Worm (Caenorhabditis elegans) whole organism, L1 larva: ENCODE measurements around the gene dod-23.
A peak's percentile ranks its signal among the peaks of the same experiment; 100 is the strongest.

ENCODE experiments used
- C34B4.2 ChIP-seq: sonication (generic microtip); optimal IDR thresholded peaks from 2 replicates; lab custom pipeline; 2017; ENCODE audit warnings: mild to moderate bottlenecking, missing genetic modification characterization, missing compliant biosample characterization
- F16B12.6 ChIP-seq: fragments of 150-350 bp; optimal IDR thresholded peaks from 2 replicates; lab custom pipeline; 2014; ENCODE audit warnings: missing biosample characterization, missing genetic modification characterization
- Y116A8C.19 ChIP-seq: sonication (generic microtip); optimal IDR thresholded peaks from 2 replicates; lab custom pipeline; 2016; ENCODE audit warnings: missing compliant biosample characterization, missing genetic modification characterization, borderline replicate concordance
- aha-1 ChIP-seq: fragments of 150-350 bp; optimal IDR thresholded peaks from 2 replicates; lab custom pipeline; 2014; ENCODE audit warnings: missing biosample characterization, missing genetic modification characterization
- ama-1 ChIP-seq: fragments of 150-350 bp; optimal IDR thresholded peaks from 2 replicates; lab custom pipeline; 2014
- blmp-1 ChIP-seq: fragments of 150-350 bp; optimal IDR thresholded peaks from 2 replicates; lab custom pipeline; 2014; ENCODE audit warnings: missing biosample characterization, missing genetic modification characterization
- ceh-90 ChIP-seq: sonication (generic microtip); optimal IDR thresholded peaks from 2 replicates; lab custom pipeline; 2016; ENCODE audit warnings: missing genetic modification characterization, missing compliant biosample characterization
- dpl-1 ChIP-seq, 3 experiments: fragments of 150-350 bp in 2 of 3; sonication (generic microtip) in 1 of 3; optimal IDR thresholded peaks; 2 replicates each; lab custom pipeline; 2014 to 2017; ENCODE audit warnings: missing biosample characterization in 3 of 3, missing genetic modification characterization in 3 of 3, missing genetic modification reagents in 3 of 3
- dsc-1 ChIP-seq: sonication (generic microtip); optimal IDR thresholded peaks from 2 replicates; lab custom pipeline; 2016; ENCODE audit warnings: mild to moderate bottlenecking, missing genetic modification characterization, missing compliant biosample characterization
- efl-1 ChIP-seq, 4 experiments: fragments of 150-350 bp; optimal IDR thresholded peaks in 3 of 4; peaks in 1 of 4; 1 replicate in 1 of 4; 2 replicates in 3 of 4; lab custom pipeline; 2014; ENCODE audit warnings: missing biosample characterization in 2 of 4, missing genetic modification characterization in 2 of 4, missing genetic modification reagents in 2 of 4
- elt-3 ChIP-seq, 6 experiments: fragments of 150-350 bp in 1 of 6; sonication (generic microtip); optimal IDR thresholded peaks; 2 replicates each; lab custom pipeline; 2017 to 2018; ENCODE audit warnings: missing biosample characterization in 6 of 6, missing genetic modification characterization in 6 of 6, inconsistent platforms in 1 of 6
- fkh-8 ChIP-seq: sonication (generic microtip); optimal IDR thresholded peaks from 2 replicates; lab custom pipeline; 2016; ENCODE audit warnings: mild to moderate bottlenecking, missing genetic modification characterization, missing compliant biosample characterization
- hpl-2 ChIP-seq: fragments of 150-350 bp; optimal IDR thresholded peaks from 2 replicates; lab custom pipeline; 2014; ENCODE audit warnings: missing biosample characterization, missing genetic modification reagents, missing genetic modification characterization
- isw-1 ChIP-seq: fragments of 200-800 bp; sonication (Bioruptor generic); IDR thresholded peaks from 2 replicates; pipeline ENCODE4 v1.3.6; 2022; ENCODE audit warnings: missing genetic modification characterization, missing compliant biosample characterization
- jun-1 ChIP-seq: fragments of 150-350 bp; optimal IDR thresholded peaks from 2 replicates; lab custom pipeline; 2014; ENCODE audit warnings: missing biosample characterization, missing genetic modification reagents, missing genetic modification characterization
- lin-13 ChIP-seq: fragments of 150-350 bp; optimal IDR thresholded peaks from 2 replicates; lab custom pipeline; 2014; ENCODE audit warnings: missing biosample characterization, missing genetic modification reagents, missing genetic modification characterization
- lin-14 ChIP-seq: fragments of 200-800 bp; sonication (Bioruptor generic); optimal IDR thresholded peaks from 2 replicates; lab custom pipeline; 2018; ENCODE audit warnings: mild to moderate bottlenecking, missing genetic modification characterization, moderate library complexity, missing compliant biosample characterization
- lin-15B ChIP-seq: fragments of 150-350 bp; sonication (generic microtip); optimal IDR thresholded peaks from 3 replicates; lab custom pipeline; 2014; ENCODE audit warnings: missing biosample characterization, missing genetic modification characterization
- lsy-2 ChIP-seq, 2 experiments: fragments of 150-350 bp; optimal IDR thresholded peaks; 2 replicates each; lab custom pipeline; 2014; ENCODE audit warnings: missing biosample characterization in 2 of 2, missing genetic modification characterization in 2 of 2
- mab-9 ChIP-seq: fragments of 200-800 bp; sonication (Bioruptor generic); IDR thresholded peaks from 2 replicates; pipeline ENCODE4 v1.3.6; 2022; ENCODE audit warnings: missing genetic modification reagents, missing genetic modification characterization, missing compliant biosample characterization
- mdl-1 ChIP-seq, 2 experiments: fragments of 150-350 bp; optimal IDR thresholded peaks; 2 replicates each; lab custom pipeline; 2014 to 2017; ENCODE audit warnings: missing biosample characterization in 2 of 2, missing genetic modification characterization in 2 of 2, inconsistent platforms in 1 of 2
- mep-1 ChIP-seq: fragments of 150-350 bp; optimal IDR thresholded peaks from 2 replicates; lab custom pipeline; 2014; ENCODE audit warnings: missing biosample characterization, missing genetic modification characterization
- nhr-11 ChIP-seq: fragments of 150-350 bp; optimal IDR thresholded peaks from 2 replicates; lab custom pipeline; 2014; ENCODE audit warnings: missing biosample characterization, missing genetic modification characterization
- nhr-12 ChIP-seq: sonication (generic microtip); optimal IDR thresholded peaks from 2 replicates; lab custom pipeline; 2017; ENCODE audit warnings: missing biosample characterization, missing genetic modification characterization
- nhr-19 ChIP-seq: fragments of 200-800 bp; sonication (Bioruptor generic); conservative IDR thresholded peaks from 2 replicates; pipeline ENCODE4 v1.3.6; 2022; ENCODE audit warnings: missing genetic modification characterization, missing compliant biosample characterization
- nhr-20 ChIP-seq: sonication (generic microtip); optimal IDR thresholded peaks from 2 replicates; lab custom pipeline; 2016; ENCODE audit warnings: mild to moderate bottlenecking, missing genetic modification characterization, missing compliant biosample characterization
- nhr-237 ChIP-seq: fragments of 150-350 bp; optimal IDR thresholded peaks from 2 replicates; lab custom pipeline; 2014; ENCODE audit warnings: missing biosample characterization, missing genetic modification characterization
- nhr-28 ChIP-seq: fragments of 150-350 bp; optimal IDR thresholded peaks from 2 replicates; lab custom pipeline; 2014; ENCODE audit warnings: missing biosample characterization, missing genetic modification characterization
- nhr-47 ChIP-seq: sonication (generic microtip); optimal IDR thresholded peaks from 2 replicates; lab custom pipeline; 2016; ENCODE audit warnings: mild to moderate bottlenecking, missing genetic modification characterization, moderate library complexity, missing compliant biosample characterization
- nhr-71 ChIP-seq: sonication (generic microtip); optimal IDR thresholded peaks from 2 replicates; lab custom pipeline; 2016; ENCODE audit warnings: mild to moderate bottlenecking, missing genetic modification characterization, moderate library complexity, missing compliant biosample characterization
- nhr-85 ChIP-seq: sonication (generic microtip); peaks from one replicate; lab custom pipeline; 2016; ENCODE audit warnings: missing genetic modification characterization, inconsistent platforms, missing compliant biosample characterization
- nhr-90 ChIP-seq: sonication (generic microtip); optimal IDR thresholded peaks from 2 replicates; lab custom pipeline; 2016; ENCODE audit warnings: mild to moderate bottlenecking, missing genetic modification characterization, missing compliant biosample characterization; ENCODE audit not compliant: poor library complexity
- pag-3 ChIP-seq: sonication (generic microtip); optimal IDR thresholded peaks from 2 replicates; lab custom pipeline; 2017; ENCODE audit warnings: missing genetic modification characterization, mild to moderate bottlenecking, missing compliant biosample characterization, antibody characterized with exemption, borderline replicate concordance; ENCODE audit not compliant: insufficient read depth
- pax-3 ChIP-seq: fragments of 200-800 bp; sonication (Bioruptor generic); optimal IDR thresholded peaks from 2 replicates; lab custom pipeline; 2018; ENCODE audit warnings: mild to moderate bottlenecking, missing genetic modification characterization, moderate library complexity, missing compliant biosample characterization
- rnt-1 ChIP-seq: sonication (generic microtip); optimal IDR thresholded peaks from 2 replicates; lab custom pipeline; 2016; ENCODE audit warnings: mild to moderate bottlenecking, missing genetic modification characterization, moderate library complexity, missing compliant biosample characterization
- skn-1 ChIP-seq: fragments of 150-350 bp; optimal IDR thresholded peaks from 2 replicates; lab custom pipeline; 2014; ENCODE audit warnings: missing biosample characterization, missing genetic modification characterization
- snu-23 ChIP-seq: sonication (generic microtip); optimal IDR thresholded peaks from 2 replicates; lab custom pipeline; 2016; ENCODE audit warnings: missing genetic modification characterization, missing compliant biosample characterization
- sup-37 ChIP-seq: fragments of 200-800 bp; sonication (Bioruptor generic); optimal IDR thresholded peaks from 2 replicates; lab custom pipeline; 2018; ENCODE audit warnings: mild to moderate bottlenecking, missing genetic modification characterization, missing compliant biosample characterization
- swsn-7 ChIP-seq: sonication (generic microtip); optimal IDR thresholded peaks from 2 replicates; lab custom pipeline; 2016; ENCODE audit warnings: missing genetic modification characterization, missing compliant biosample characterization
- tbx-2 ChIP-seq: sonication (generic microtip); optimal IDR thresholded peaks from 2 replicates; lab custom pipeline; 2016; ENCODE audit warnings: missing genetic modification characterization, missing compliant biosample characterization
- tlp-1 ChIP-seq: fragments of 150-350 bp; optimal IDR thresholded peaks from 2 replicates; lab custom pipeline; 2014; ENCODE audit warnings: missing biosample characterization, missing genetic modification characterization
- unc-30 ChIP-seq: sonication (generic microtip); optimal IDR thresholded peaks from 2 replicates; lab custom pipeline; 2017; ENCODE audit warnings: missing biosample characterization, missing genetic modification characterization
- xbp-1 ChIP-seq: sonication (generic microtip); optimal IDR thresholded peaks from 2 replicates; lab custom pipeline; 2016; ENCODE audit warnings: missing genetic modification characterization, missing compliant biosample characterization
- zip-4 ChIP-seq: fragments of 200-800 bp; sonication (Bioruptor generic); optimal IDR thresholded peaks from 2 replicates; lab custom pipeline; 2018; ENCODE audit warnings: mild to moderate bottlenecking, missing genetic modification characterization, moderate library complexity, missing compliant biosample characterization
- ztf-4 ChIP-seq: fragments of 150-350 bp; optimal IDR thresholded peaks from 2 replicates; lab custom pipeline; 2014; ENCODE audit warnings: missing biosample characterization, missing genetic modification characterization

dod-23 gene

ce11 chrII:8442176-8442575 lies 43.2 kb upstream of the dod-23 start (continued):
- TF ChIP-seq nhr-28 (no peak), lin-13 (GFP tag; lab: Kevin White, UChicago) (peak; percentile 8), mdl-1 (tag; optimal IDR thresholded peaks at IDR 0.05; lab: Kevin White, UChicago) (peak in 1 of 2 experiments; percentile 33), jun-1 (tag; lab: Kevin White, UChicago) (peak; percentile 26), nhr-12 (tag; lab: Kevin White, UChicago) (no peak), ztf-4 (tag; lab: Kevin White, UChicago) (no peak), fkh-8 (tag; lab: Kevin White, UChicago) (no peak), nhr-237 (tag; lab: Kevin White, UChicago) (no peak), sup-37 (no peak)

- TF ChIP-seq Y116A8C.19 (tag; lab: Kevin White, UChicago), result no peak
- TF ChIP-seq isw-1 (GFP tag; lab: Robert Waterston, UW), result no peak
- TF ChIP-seq mab-9, result no peak
- no peak for TF ChIP-seq pax-3 (tag; lab: Kevin White, UChicago)
- peak in 1 of 2 experiments; percentile 16 for TF ChIP-seq lsy-2 (tag; optimal IDR thresholded peaks at IDR 0.05; lab: Kevin White, UChicago)
- TF ChIP-seq nhr-12 (tag; lab: Kevin White, UChicago), result no peak
- TF ChIP-seq C34B4.2 (tag; lab: Kevin White, UChicago), result no peak
- TF ChIP-seq dsc-1 (tag; lab: Kevin White, UChicago), result no peak
- no peak for TF ChIP-seq efl-1 (optimal IDR thresholded peaks at IDR 0.05; lab: Kevin White, UChicago)
- TF ChIP-seq efl-1 (GFP tag; optimal IDR thresholded peaks at IDR 0.05 in 1 of 2; lab: Kevin White, UChicago), result peak in 1 of 2 experiments; percentile 91
- peak; percentile 0 for TF ChIP-seq F16B12.6 (tag; lab: Kevin White, UChicago)
- no peak for TF ChIP-seq sup-37
- TF ChIP-seq nhr-19 (GFP tag; lab: Robert Waterston, UW), result no peak; the same call in 1 of the 2 replicates
- no peak for TF ChIP-seq xbp-1 (tag; lab: Kevin White, UChicago)
- no peak for TF ChIP-seq zip-4 (GFP tag; lab: Kevin White, UChicago)
These were observed 42.6 kb upstream of the dod-23 start for ce11 chrII:8441519-8441918.

ce11 chrII:8440792-8441191 lies 41.8 kb upstream of the dod-23 start:
- TF ChIP-seq aha-1 (tag; lab: Kevin White, UChicago), result no peak
- TF ChIP-seq mep-1, result peak; percentile 5
- peak; percentile 48 for TF ChIP-seq snu-23
- TF ChIP-seq Y116A8C.19 (tag; lab: Kevin White, UChicago), result no peak
- peak; percentile 84 for TF ChIP-seq nhr-20 (tag; lab: Kevin White, UChicago)
- no peak for TF ChIP-seq efl-1 (optimal IDR thresholded peaks at IDR 0.05; lab: Kevin White, UChicago)
- peak in 1 of 2 experiments; percentile 90 for TF ChIP-seq efl-1 (GFP tag; optimal IDR thresholded peaks at IDR 0.05 in 1 of 2; lab: Kevin White, UChicago)
- peak; percentile 77 for TF ChIP-seq blmp-1 (tag; lab: Kevin White, UChicago)
- TF ChIP-seq nhr-90 (tag; lab: Kevin White, UChicago), result peak; percentile 52
- peak in 1 of 3 experiments; percentile 1 for TF ChIP-seq dpl-1 (GFP tag; optimal IDR thresholded peaks at IDR 0.05; lab: Kevin White, UChicago)
- TF ChIP-seq mdl-1 (tag; optimal IDR thresholded peaks at IDR 0.05; lab: Kevin White, UChicago), result peak in 1 of 2 experiments; percentile 51
- TF ChIP-seq tbx-2 (tag; lab: Kevin White, UChicago), result peak; percentile 30
- no peak for TF ChIP-seq dsc-1 (tag; lab: Kevin White, UChicago)
- no peak for TF ChIP-seq hpl-2 (GFP tag; lab: Kevin White, UChicago)
- peak in 5 of 6 experiments; percentile 19 to 98 (median 87) for TF ChIP-seq elt-3 (tag; optimal IDR thresholded peaks at IDR 0.05; lab: Kevin White, UChicago)
- no peak for TF ChIP-seq nhr-47 (tag; lab: Kevin White, UChicago)
- no peak for TF ChIP-seq unc-30 (tag; lab: Kevin White, UChicago)
- TF ChIP-seq ceh-90, result no peak
- TF ChIP-seq nhr-85 (tag; lab: Kevin White, UChicago), result peak; percentile 95
- TF ChIP-seq nhr-11 (tag; lab: Kevin White, UChicago), result no peak
- TF ChIP-seq pag-3 (tag; lab: Kevin White, UChicago), result no peak
- peak; percentile 37 for TF ChIP-seq nhr-19 (GFP tag; lab: Robert Waterston, UW)
- no peak for TF ChIP-seq C34B4.2 (tag; lab: Kevin White, UChicago)
- TF ChIP-seq skn-1 (tag; lab: Kevin White, UChicago), result no peak
- TF ChIP-seq swsn-7 (tag; lab: Kevin White, UChicago), result no peak
- TF ChIP-seq lin-15B (tag; lab: Kevin White, UChicago), result no peak
- TF ChIP-seq nhr-237 (tag; lab: Kevin White, UChicago), result no peak
- TF ChIP-seq nhr-71, result peak; percentile 75
- peak; percentile 6 for TF ChIP-seq rnt-1
- no peak for TF ChIP-seq tlp-1 (tag; lab: Kevin White, UChicago)
- no peak for TF ChIP-seq xbp-1 (tag; lab: Kevin White, UChicago)
- no peak for TF ChIP-seq ama-1 (lab: Kevin White, UChicago)
- peak; percentile 71 for TF ChIP-seq lin-14 (GFP tag; lab: Kevin White, UChicago)
